Fruit fly (Drosophila melanogaster) whole organism, pupa: Measurements from ENCODE around the gene eco.

Experiments
- CG10348 ChIP-seq: fragments of 200-800 bp; sonication (Bioruptor generic); IDR thresholded peaks from 2 replicates; pipeline ENCODE4 v1.3.6; 2022; ENCODE audit warnings: missing biosample characterization, missing genetic modification characterization
- CG12605 ChIP-seq: fragments of 200-800 bp; sonication (Bioruptor generic); IDR thresholded peaks from 2 replicates; pipeline ENCODE4 v1.3.6; 2022; ENCODE audit warnings: missing biosample characterization, missing genetic modification characterization
- CG13204 ChIP-seq: fragments of 200-800 bp; sonication (Bioruptor generic); optimal IDR thresholded peaks from 2 replicates; lab custom pipeline; 2018; ENCODE audit warnings: missing biosample characterization, mild to moderate bottlenecking, missing genetic modification characterization, moderate library complexity
- CG14655 ChIP-seq: fragments of 200-800 bp; sonication (Bioruptor generic); optimal IDR thresholded peaks from 3 replicates; lab custom pipeline; 2017; ENCODE audit warnings: mild to moderate bottlenecking, missing biosample characterization, missing genetic modification reagents, missing genetic modification characterization
- CG15710 ChIP-seq: fragments of 200-800 bp; sonication (Bioruptor generic); optimal IDR thresholded peaks from 2 replicates; lab custom pipeline; 2018; ENCODE audit warnings: missing biosample characterization, mild to moderate bottlenecking, missing genetic modification characterization, moderate library complexity
- CG17806 ChIP-seq: fragments of 200-800 bp; sonication (Bioruptor generic); optimal IDR thresholded peaks from 2 replicates; lab custom pipeline; 2018; ENCODE audit warnings: missing biosample characterization, mild to moderate bottlenecking, missing genetic modification characterization, moderate library complexity
- CG32121 ChIP-seq: fragments of 200-800 bp; sonication (Bioruptor generic); IDR thresholded peaks from 2 replicates; pipeline ENCODE4 v1.3.6; 2022; ENCODE audit warnings: missing biosample characterization, missing genetic modification characterization
- CG34367 ChIP-seq: fragments of 200-800 bp; sonication (Bioruptor generic); optimal IDR thresholded peaks from 2 replicates; lab custom pipeline; 2018; ENCODE audit warnings: missing biosample characterization, mild to moderate bottlenecking, missing genetic modification characterization
- CG4496 ChIP-seq: fragments of 200-800 bp; sonication (Bioruptor generic); IDR thresholded peaks from 3 replicates; pipeline ENCODE4 v1.3.6; 2022; ENCODE audit warnings: missing biosample characterization, missing genetic modification characterization
- CG8159 ChIP-seq: fragments of 200-800 bp; sonication (Bioruptor generic); optimal IDR thresholded peaks from 3 replicates; lab custom pipeline; 2018; ENCODE audit warnings: missing biosample characterization, mild to moderate bottlenecking, missing genetic modification characterization, moderate library complexity
- CG8301 ChIP-seq: fragments of 200-800 bp; sonication (Bioruptor generic); optimal IDR thresholded peaks from 2 replicates; lab custom pipeline; 2018; ENCODE audit warnings: missing biosample characterization, mild to moderate bottlenecking, missing genetic modification characterization
- CG9948 ChIP-seq: fragments of 200-800 bp; sonication (Bioruptor generic); optimal IDR thresholded peaks from 2 replicates; lab custom pipeline; 2018; ENCODE audit warnings: missing biosample characterization, mild to moderate bottlenecking, missing genetic modification characterization, moderate library complexity
- D1 ChIP-seq: fragments of 200-800 bp; sonication (Bioruptor generic); optimal IDR thresholded peaks from 2 replicates; lab custom pipeline; 2018; ENCODE audit warnings: missing biosample characterization, mild to moderate bottlenecking, missing genetic modification characterization, moderate library complexity
- EcR ChIP-seq: fragments of 200-800 bp; sonication (Bioruptor generic); optimal IDR thresholded peaks from 3 replicates; lab custom pipeline; 2019; ENCODE audit warnings: missing biosample characterization, missing genetic modification characterization, mild to moderate bottlenecking, moderate library complexity, missing genetic modification reagents
- Ets98B ChIP-seq: fragments of 200-800 bp; sonication (Bioruptor generic); IDR thresholded peaks from 2 replicates; pipeline ENCODE4 v1.3.6; 2022; ENCODE audit warnings: missing biosample characterization, missing genetic modification characterization
- Pif1A ChIP-seq: fragments of 200-800 bp; sonication (Bioruptor generic); optimal IDR thresholded peaks from 3 replicates; lab custom pipeline; 2016; ENCODE audit warnings: missing biosample characterization, missing genetic modification characterization
- Pif1B ChIP-seq: fragments of 200-800 bp; sonication (Bioruptor generic); optimal IDR thresholded peaks from 3 replicates; lab custom pipeline; 2016; ENCODE audit warnings: missing biosample characterization, missing genetic modification characterization
- Snoo ChIP-seq: fragments of 200-800 bp; sonication (Bioruptor generic); optimal IDR thresholded peaks from 3 replicates; lab custom pipeline; 2017; ENCODE audit warnings: missing biosample characterization, mild to moderate bottlenecking, missing genetic modification characterization, inconsistent platforms
- fd96Ca ChIP-seq: fragments of 200-800 bp; sonication (Bioruptor generic); IDR thresholded peaks from 3 replicates; pipeline ENCODE4 v1.3.6; 2022; ENCODE audit warnings: missing biosample characterization, missing genetic modification characterization
- gl ChIP-seq: fragments of 200-800 bp; sonication (Bioruptor generic); optimal IDR thresholded peaks from 2 replicates; lab custom pipeline; 2018; ENCODE audit warnings: missing biosample characterization, mild to moderate bottlenecking, missing genetic modification characterization
- rn ChIP-seq: fragments of 200-800 bp; sonication (Bioruptor generic); IDR thresholded peaks from 2 replicates; pipeline ENCODE4 v1.3.6; 2022; ENCODE audit warnings: missing biosample characterization, missing genetic modification characterization

The eco gene

DNA sequence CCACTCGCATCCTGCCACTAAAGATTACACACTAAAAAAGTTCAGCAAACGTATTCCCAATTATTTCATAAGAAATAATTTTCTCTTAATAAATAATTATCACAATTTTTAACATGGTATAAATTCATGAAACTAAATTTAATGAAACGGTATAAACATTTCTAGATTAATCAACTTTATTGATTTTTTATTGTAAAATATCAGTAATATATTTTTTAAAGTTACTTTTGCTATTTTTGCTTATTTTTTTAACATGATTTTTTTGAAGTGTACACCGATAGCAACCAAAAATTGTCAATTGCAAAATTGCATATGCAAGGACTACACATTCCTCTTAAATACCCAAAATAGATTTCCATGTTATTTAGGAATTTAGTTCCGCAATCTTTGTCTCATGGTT, 25.0 kb downstream of the eco start:
- TF ChIP-seq CG4496 (GFP tag; lab: Robert Waterston, UW): no peak
- no peak for TF ChIP-seq CG17806 (tag; lab: Kevin White, UChicago)
- no peak for TF ChIP-seq CG15710
- TF ChIP-seq rn (GFP tag; lab: Robert Waterston, UW): no peak
- no peak for TF ChIP-seq D1 (tag; lab: Kevin White, UChicago)
- no peak for TF ChIP-seq fd96Ca (GFP tag; lab: Robert Waterston, UW)
- TF ChIP-seq CG13204: no peak
- TF ChIP-seq CG10348 (GFP tag; lab: Robert Waterston, UW): no peak
- no peak for TF ChIP-seq CG8301 (tag; lab: Kevin White, UChicago)
- no peak for TF ChIP-seq CG9948 (tag; lab: Kevin White, UChicago)
- no peak for TF ChIP-seq gl (tag; lab: Kevin White, UChicago)
- TF ChIP-seq CG34367: no peak
- no peak for TF ChIP-seq Ets98B (GFP tag; lab: Robert Waterston, UW)

DNA sequence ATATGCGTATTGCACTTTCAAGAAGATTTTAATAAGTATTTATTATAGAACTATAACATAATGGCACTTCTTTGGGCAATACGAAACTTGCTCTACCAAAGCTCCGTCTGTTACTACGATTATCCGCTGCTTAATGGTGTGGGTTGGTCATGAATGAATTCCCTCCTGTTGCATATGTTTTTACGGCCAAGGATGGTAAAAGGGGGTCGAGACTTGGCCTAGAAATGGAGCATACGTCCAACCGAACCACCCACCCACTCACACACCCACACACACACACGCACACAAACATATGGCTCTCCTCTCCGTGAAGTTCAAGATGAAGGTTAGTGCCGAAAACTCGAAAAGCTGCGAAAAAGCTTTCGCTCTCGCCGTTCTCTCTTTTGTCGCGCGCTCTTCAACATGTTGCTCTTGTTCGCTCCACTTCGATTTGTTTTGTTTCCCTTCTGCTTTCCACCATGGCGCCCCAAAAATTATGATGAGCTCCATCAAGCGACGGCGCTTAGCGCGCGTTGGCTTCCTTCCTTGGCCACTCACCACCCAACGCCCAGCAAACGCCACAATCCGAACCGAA, 25.5 kb downstream of the eco start:
- TF ChIP-seq CG14655 (GFP tag; lab: Kevin White, UChicago): no peak
- TF ChIP-seq CG8159 (tag; lab: Kevin White, UChicago): no peak
- TF ChIP-seq CG15710: no peak
- TF ChIP-seq CG4496 (GFP tag; lab: Robert Waterston, UW): no peak
- TF ChIP-seq CG10348 (GFP tag; lab: Robert Waterston, UW): no peak
- no peak for TF ChIP-seq gl (tag; lab: Kevin White, UChicago)
- no peak for TF ChIP-seq CG12605
- TF ChIP-seq fd96Ca (GFP tag; lab: Robert Waterston, UW): no peak
- no peak for TF ChIP-seq Pif1B (GFP tag; lab: Kevin White, UChicago)
- TF ChIP-seq Snoo (tag; lab: Kevin White, UChicago): no peak
- no peak for TF ChIP-seq CG9948 (tag; lab: Kevin White, UChicago)

DNA sequence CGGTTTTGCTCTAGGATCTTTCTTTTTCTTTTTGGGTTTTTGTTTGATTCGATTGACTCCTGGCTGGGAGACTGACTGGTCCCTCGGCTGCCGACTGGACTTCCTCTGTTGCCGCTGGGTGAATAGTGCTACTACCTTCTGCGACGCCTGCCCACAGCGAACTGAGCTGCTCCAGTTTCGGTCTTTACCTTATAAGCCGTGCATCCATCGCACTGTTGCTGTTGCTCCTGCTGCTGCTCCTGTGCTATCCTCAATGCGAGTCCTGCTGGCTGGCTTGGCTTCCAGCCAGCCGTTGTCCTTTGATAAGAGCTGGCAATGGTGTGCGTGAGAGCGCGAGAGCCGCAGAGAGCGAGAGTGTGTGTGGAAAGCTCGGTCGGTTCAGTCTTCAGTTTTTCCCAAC, 26.4 kb downstream of the eco start, which contains the start of gene unc-13-4A:
Gene unc-13-4A, minus strand, starts transcription at position 143 of the 400 bp plus-strand sequence.
- TF ChIP-seq Pif1A (GFP tag; lab: Kevin White, UChicago) (no peak), CG32121 (no peak), CG10348 (GFP tag; lab: Robert Waterston, UW) (no peak), CG9948 (tag; lab: Kevin White, UChicago) (no peak), fd96Ca (GFP tag; lab: Robert Waterston, UW) (no peak), CG8159 (tag; lab: Kevin White, UChicago) (no peak), rn (GFP tag; lab: Robert Waterston, UW) (no peak), CG13204 (no peak), CG4496 (GFP tag; lab: Robert Waterston, UW) (no peak), D1 (tag; lab: Kevin White, UChicago) (no peak), CG12605 (no peak), CG34367 (no peak), Snoo (tag; lab: Kevin White, UChicago) (no peak)

DNA sequence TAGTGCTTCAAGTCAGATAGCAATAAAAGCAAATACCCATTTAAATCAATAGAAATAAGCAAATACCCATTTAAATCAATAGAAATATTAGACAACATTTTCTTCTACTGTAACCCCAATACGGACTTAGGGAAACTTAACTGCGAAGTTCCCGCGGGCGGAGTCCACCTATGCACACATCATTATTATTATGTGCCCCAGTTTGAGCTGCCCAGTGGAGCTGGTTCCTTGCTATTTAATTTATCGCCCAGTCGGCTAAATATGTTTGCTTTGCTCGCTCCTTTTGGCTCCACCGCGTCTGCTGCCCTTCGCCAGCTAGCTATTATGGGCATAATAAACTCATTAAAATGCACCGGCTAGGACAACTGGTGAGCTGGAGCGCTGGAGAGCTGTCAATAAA, 38.5 kb downstream of the eco start:
- TF ChIP-seq CG10348 (GFP tag; lab: Robert Waterston, UW) (no peak), CG13204 (no peak), Pif1A (GFP tag; lab: Kevin White, UChicago) (no peak), CG9948 (tag; lab: Kevin White, UChicago) (no peak), Snoo (tag; lab: Kevin White, UChicago) (no peak), CG32121 (no peak), CG4496 (GFP tag; lab: Robert Waterston, UW) (no peak), CG15710 (no peak), Pif1B (GFP tag; lab: Kevin White, UChicago) (no peak), EcR (GFP tag; lab: Kevin White, UChicago) (no peak), CG14655 (GFP tag; lab: Kevin White, UChicago) (no peak), CG8159 (tag; lab: Kevin White, UChicago) (no peak), CG8301 (tag; lab: Kevin White, UChicago) (no peak), D1 (tag; lab: Kevin White, UChicago) (no peak)
